Worm (Caenorhabditis elegans) whole organism, L4 larva: ENCODE results near the gene srxa-6.

Experiments
- F37D6.2 ChIP-seq: sonication (generic microtip); optimal IDR thresholded peaks from 2 replicates; lab custom pipeline; 2016; ENCODE audit warnings: mild to moderate bottlenecking, missing genetic modification characterization, missing compliant biosample characterization
- T20F7.1 ChIP-seq: fragments of 200-800 bp; sonication (Bioruptor generic); optimal IDR thresholded peaks from 2 replicates; lab custom pipeline; 2018; ENCODE audit warnings: mild to moderate bottlenecking, missing genetic modification characterization, missing compliant biosample characterization
- Y105C5A.15 ChIP-seq: fragments of 200-800 bp; sonication (Bioruptor generic); IDR thresholded peaks from 2 replicates; pipeline ENCODE4 v1.3.6; 2022; ENCODE audit warnings: missing genetic modification characterization, missing compliant biosample characterization
- Y48G9A.11 ChIP-seq: fragments of 200-800 bp; sonication (Bioruptor generic); IDR thresholded peaks from 2 replicates; pipeline ENCODE4 v1.3.6; 2022; ENCODE audit warnings: missing genetic modification reagents, missing genetic modification characterization, missing compliant biosample characterization
- Y5F2A.4 ChIP-seq: fragments of 200-800 bp; sonication (Bioruptor generic); optimal IDR thresholded peaks from 2 replicates; lab custom pipeline; 2018; ENCODE audit warnings: mild to moderate bottlenecking, missing genetic modification characterization, missing compliant biosample characterization
- ama-1 ChIP-seq: fragments of 150-350 bp; optimal IDR thresholded peaks from 2 replicates; lab custom pipeline; 2014; ENCODE audit warnings: inconsistent platforms, mixed read lengths
- ceh-28 ChIP-seq: fragments of 150-350 bp; optimal IDR thresholded peaks from 2 replicates; lab custom pipeline; 2014; ENCODE audit warnings: missing biosample characterization, missing genetic modification reagents, missing genetic modification characterization
- ceh-32 ChIP-seq: sonication (generic microtip); optimal IDR thresholded peaks from 2 replicates; lab custom pipeline; 2016; ENCODE audit warnings: mild to moderate bottlenecking, missing genetic modification characterization, missing compliant biosample characterization; ENCODE audit not compliant: poor library complexity
- ceh-82 ChIP-seq: sonication (generic microtip); optimal IDR thresholded peaks from 2 replicates; lab custom pipeline; 2017; ENCODE audit warnings: missing biosample characterization, missing genetic modification characterization
- ces-1 ChIP-seq: fragments of 150-350 bp; sonication (generic microtip); optimal IDR thresholded peaks from 4 replicates; lab custom pipeline; 2014; ENCODE audit warnings: missing biosample characterization, missing genetic modification reagents, missing genetic modification characterization
- cey-2 ChIP-seq: sonication (generic microtip); optimal IDR thresholded peaks from 3 replicates; lab custom pipeline; 2017; ENCODE audit warnings: missing genetic modification characterization, mild to moderate bottlenecking, missing compliant biosample characterization, antibody characterized with exemption, borderline replicate concordance; ENCODE audit not compliant: insufficient read depth
- daf-12 ChIP-seq: fragments of 150-350 bp; optimal IDR thresholded peaks from 2 replicates; lab custom pipeline; 2014; ENCODE audit warnings: missing biosample characterization, missing genetic modification reagents, missing genetic modification characterization
- daf-16 ChIP-seq, 3 experiments: sonication (generic microtip); optimal IDR thresholded peaks; 2 replicates each; lab custom pipeline; 2016 to 2017; ENCODE audit warnings: missing genetic modification characterization in 3 of 3, missing genetic modification reagents in 3 of 3, mild to moderate bottlenecking in 2 of 3, missing compliant biosample characterization in 2 of 3, missing biosample characterization in 1 of 3, moderate library complexity in 1 of 3
- daf-19 ChIP-seq: fragments of 200-800 bp; sonication (Bioruptor generic); conservative IDR thresholded peaks from 2 replicates; pipeline ENCODE4 v1.3.6; 2022; ENCODE audit warnings: missing genetic modification characterization, missing compliant biosample characterization
- daf-8 ChIP-seq: fragments of 200-800 bp; sonication (Bioruptor generic); IDR thresholded peaks from 2 replicates; pipeline ENCODE4 v1.3.6; 2022; ENCODE audit warnings: missing genetic modification characterization, missing compliant biosample characterization
- dmd-6 ChIP-seq: fragments of 200-800 bp; sonication (Bioruptor generic); IDR thresholded peaks from 2 replicates; pipeline ENCODE4 v1.3.6; 2022; ENCODE audit warnings: missing genetic modification reagents, missing genetic modification characterization, missing compliant biosample characterization
- dmd-9 ChIP-seq: fragments of 200-800 bp; sonication (Bioruptor generic); IDR thresholded peaks from 2 replicates; pipeline ENCODE4 v1.3.6; 2022; ENCODE audit warnings: missing genetic modification reagents, missing genetic modification characterization, missing compliant biosample characterization
- dpl-1 ChIP-seq: fragments of 150-350 bp; optimal IDR thresholded peaks from 2 replicates; lab custom pipeline; 2014; ENCODE audit warnings: missing biosample characterization, missing genetic modification reagents, missing genetic modification characterization
- duxl-1 ChIP-seq: sonication (generic microtip); optimal IDR thresholded peaks from 2 replicates; lab custom pipeline; 2016; ENCODE audit warnings: mild to moderate bottlenecking, missing genetic modification characterization, moderate library complexity, missing compliant biosample characterization; ENCODE audit not compliant: poor library complexity
- dve-1 ChIP-seq: sonication (generic microtip); optimal IDR thresholded peaks from 2 replicates; lab custom pipeline; 2017; ENCODE audit warnings: antibody characterized with exemption, mild to moderate bottlenecking, missing genetic modification characterization, missing compliant biosample characterization; ENCODE audit not compliant: insufficient read depth
- gei-8 ChIP-seq: fragments of 200-800 bp; sonication (Bioruptor generic); optimal IDR thresholded peaks from 2 replicates; lab custom pipeline; 2018; ENCODE audit warnings: mild to moderate bottlenecking, missing genetic modification characterization, missing compliant biosample characterization
- hif-1 ChIP-seq, 2 experiments: sonication (generic microtip); optimal IDR thresholded peaks; 2 replicates each; lab custom pipeline; 2016 to 2017; ENCODE audit warnings: missing compliant biosample characterization in 2 of 2, missing genetic modification characterization in 2 of 2, missing genetic modification reagents in 2 of 2, missing genotype in 2 of 2, mild to moderate bottlenecking in 1 of 2
- hlh-11 ChIP-seq: fragments of 200-800 bp; sonication (Bioruptor generic); optimal IDR thresholded peaks from 2 replicates; lab custom pipeline; 2018; ENCODE audit warnings: mild to moderate bottlenecking, missing genetic modification characterization, missing compliant biosample characterization
- hlh-30 ChIP-seq: sonication (generic microtip); optimal IDR thresholded peaks from 2 replicates; lab custom pipeline; 2017; ENCODE audit warnings: antibody characterized with exemption, mild to moderate bottlenecking, missing genetic modification characterization, missing compliant biosample characterization; ENCODE audit not compliant: insufficient read depth
- hmg-1.1 ChIP-seq: fragments of 200-800 bp; sonication (Bioruptor generic); IDR thresholded peaks from 2 replicates; pipeline ENCODE4 v1.3.6; 2022; ENCODE audit warnings: missing genetic modification reagents, missing genetic modification characterization, missing compliant biosample characterization
- lim-7 ChIP-seq: fragments of 200-800 bp; sonication (Bioruptor generic); IDR thresholded peaks from 2 replicates; pipeline ENCODE4 v1.3.6; 2022; ENCODE audit warnings: missing genetic modification characterization, missing compliant biosample characterization
- lin-1 ChIP-seq: fragments of 200-800 bp; sonication (Bioruptor generic); IDR thresholded peaks from 2 replicates; pipeline ENCODE4 v1.3.6; 2022; ENCODE audit warnings: missing genetic modification reagents, missing genetic modification characterization, missing compliant biosample characterization
- lin-15B ChIP-seq: fragments of 150-350 bp; sonication (generic microtip); optimal IDR thresholded peaks from 3 replicates; lab custom pipeline; 2014; ENCODE audit warnings: missing biosample characterization, missing genetic modification characterization
- lin-29 ChIP-seq: fragments of 200-800 bp; sonication (Bioruptor generic); IDR thresholded peaks from 2 replicates; pipeline ENCODE4 v1.3.6; 2022; ENCODE audit warnings: missing genetic modification reagents, missing genetic modification characterization, missing compliant biosample characterization
- lin-38 ChIP-seq: fragments of 200-800 bp; sonication (Bioruptor generic); IDR thresholded peaks from 2 replicates; pipeline ENCODE4 v1.3.6; 2022; ENCODE audit warnings: missing genetic modification reagents, missing genetic modification characterization, missing compliant biosample characterization
- mdt-29 ChIP-seq: fragments of 200-800 bp; sonication (Bioruptor generic); IDR thresholded peaks from 2 replicates; pipeline ENCODE4 v1.3.6; 2022; ENCODE audit warnings: missing genetic modification reagents, missing genetic modification characterization, missing compliant biosample characterization
- mxl-2 ChIP-seq: fragments of 200-800 bp; sonication (Bioruptor generic); conservative IDR thresholded peaks from 2 replicates; pipeline ENCODE4 v1.3.6; 2022; ENCODE audit warnings: missing genetic modification reagents, missing genetic modification characterization, missing compliant biosample characterization
- mxl-3 ChIP-seq: fragments of 200-800 bp; sonication (Bioruptor generic); optimal IDR thresholded peaks from 2 replicates; lab custom pipeline; 2018; ENCODE audit warnings: mild to moderate bottlenecking, missing genetic modification characterization, missing compliant biosample characterization
- nhr-102 ChIP-seq: sonication (generic microtip); optimal IDR thresholded peaks from 2 replicates; lab custom pipeline; 2016; ENCODE audit warnings: mild to moderate bottlenecking, missing genetic modification characterization, moderate library complexity, missing compliant biosample characterization
- nhr-11 ChIP-seq: fragments of 150-350 bp; optimal IDR thresholded peaks from 2 replicates; lab custom pipeline; 2014; ENCODE audit warnings: missing biosample characterization, missing genetic modification characterization
- nhr-111 ChIP-seq: fragments of 200-800 bp; sonication (Bioruptor generic); optimal IDR thresholded peaks from 2 replicates; lab custom pipeline; 2018; ENCODE audit warnings: mild to moderate bottlenecking, missing genetic modification characterization, missing compliant biosample characterization
- nhr-237 ChIP-seq: sonication (generic microtip); optimal IDR thresholded peaks from 2 replicates; lab custom pipeline; 2017; ENCODE audit warnings: missing biosample characterization, missing genetic modification characterization
- nhr-25 ChIP-seq: sonication (generic microtip); optimal IDR thresholded peaks from 2 replicates; lab custom pipeline; 2017; ENCODE audit warnings: missing genetic modification characterization, mild to moderate bottlenecking, missing compliant biosample characterization, antibody characterized with exemption, moderate library complexity, borderline replicate concordance; ENCODE audit not compliant: insufficient read depth
- nhr-28 ChIP-seq: fragments of 150-350 bp; optimal IDR thresholded peaks from 2 replicates; lab custom pipeline; 2014; ENCODE audit warnings: missing biosample characterization, missing genetic modification characterization
- nhr-76 ChIP-seq: fragments of 150-350 bp; optimal IDR thresholded peaks from 2 replicates; lab custom pipeline; 2014; ENCODE audit warnings: missing biosample characterization, missing genetic modification characterization
- pqm-1 ChIP-seq: sonication (generic microtip); optimal IDR thresholded peaks from 2 replicates; lab custom pipeline; 2017; ENCODE audit warnings: missing biosample characterization, missing genetic modification characterization
- rbr-2 ChIP-seq: sonication (generic microtip); optimal IDR thresholded peaks from 2 replicates; lab custom pipeline; 2016; ENCODE audit warnings: missing genotype, missing genetic modification characterization, missing compliant biosample characterization
- snpc-4 ChIP-seq: fragments of 150-350 bp; optimal IDR thresholded peaks from 2 replicates; lab custom pipeline; 2014; ENCODE audit warnings: missing biosample characterization, missing genetic modification characterization
- tag-97 ChIP-seq: fragments of 200-800 bp; sonication (Bioruptor generic); IDR thresholded peaks from 2 replicates; pipeline ENCODE4 v1.3.6; 2022; ENCODE audit warnings: missing genetic modification characterization, missing compliant biosample characterization
- zag-1 ChIP-seq: fragments of 150-350 bp; optimal IDR thresholded peaks from 2 replicates; lab custom pipeline; 2014; ENCODE audit warnings: missing biosample characterization, missing genetic modification characterization
- ztf-11 ChIP-seq: fragments of 150-350 bp; optimal IDR thresholded peaks from 2 replicates; lab custom pipeline; 2014; ENCODE audit warnings: missing biosample characterization, missing genetic modification characterization
- ztf-7 ChIP-seq: fragments of 150-350 bp; optimal IDR thresholded peaks from 2 replicates; lab custom pipeline; 2014; ENCODE audit warnings: missing biosample characterization, missing genetic modification characterization

The srxa-6 gene

ce11 chrV:20778257-20778697 is 43.5 kb downstream of the srxa-6 start (continued):
- TF ChIP-seq lin-15B (tag; lab: Kevin White, UChicago) (no peak), zag-1 (peak; percentile 20), hlh-30 (tag; lab: Kevin White, UChicago) (peak; percentile 99), nhr-102 (tag; lab: Kevin White, UChicago) (peak; percentile 84), duxl-1 (tag; lab: Kevin White, UChicago) (peak; percentile 83), nhr-11 (peak; percentile 96), mdt-29 (GFP tag; lab: Robert Waterston, UW) (0 out of 2 replicates have a peak, but pooled peaks have one; percentile 80), daf-8 (GFP tag; lab: Robert Waterston, UW) (no peak), hmg-1.1 (GFP tag; lab: Robert Waterston, UW) (peak; percentile 97), ztf-7 (tag; lab: Kevin White, UChicago) (peak; percentile 40), dpl-1 (GFP tag; lab: Kevin White, UChicago) (peak; percentile 70), lin-1 (GFP tag; lab: Robert Waterston, UW) (peak; percentile 78), hif-1 (tag; optimal IDR thresholded peaks at IDR 0.05; lab: Kevin White, UChicago) (peak; percentile 83 to 97), snpc-4 (tag; lab: Kevin White, UChicago) (peak; percentile 7), lin-38 (GFP tag; lab: Robert Waterston, UW) (peak; percentile 65), nhr-76 (tag; lab: Kevin White, UChicago) (peak; percentile 66)

ce11 chrV:20778886-20779285 is 44.1 kb downstream of the srxa-6 start:
- TF ChIP-seq dmd-9 (GFP tag; lab: Robert Waterston, UW) = no peak
- no peak for TF ChIP-seq cey-2
- TF ChIP-seq gei-8 (GFP tag; lab: Kevin White, UChicago) = no peak
- TF ChIP-seq mxl-3 (GFP tag; lab: Kevin White, UChicago) = peak; percentile 2
- no peak for TF ChIP-seq daf-16 (GFP tag; optimal IDR thresholded peaks at IDR 0.05; lab: Kevin White, UChicago)
- peak; percentile 71 for TF ChIP-seq daf-16 (tag; optimal IDR thresholded peaks at IDR 0.05; lab: Kevin White, UChicago)
- peak; percentile 22 for TF ChIP-seq dve-1 (tag; lab: Kevin White, UChicago)
- peak; percentile 53 for TF ChIP-seq hlh-30 (tag; lab: Kevin White, UChicago)
- TF ChIP-seq ceh-28 = peak; percentile 10
- TF ChIP-seq nhr-237 = no peak
- TF ChIP-seq mdt-29 (GFP tag; lab: Robert Waterston, UW) = no peak
- no peak for TF ChIP-seq tag-97 (GFP tag; lab: Robert Waterston, UW)
- no peak for TF ChIP-seq Y48G9A.11
- no peak for TF ChIP-seq nhr-25 (tag; lab: Kevin White, UChicago)
- no peak for TF ChIP-seq rbr-2 (tag; lab: Kevin White, UChicago)
- TF ChIP-seq hmg-1.1 (GFP tag; lab: Robert Waterston, UW) = no peak
- TF ChIP-seq ceh-32 (tag; lab: Kevin White, UChicago) = no peak
- no peak for TF ChIP-seq ces-1
- TF ChIP-seq lim-7 (GFP tag; lab: Robert Waterston, UW) = no peak
- no peak for TF ChIP-seq hif-1 (tag; optimal IDR thresholded peaks at IDR 0.05; lab: Kevin White, UChicago)
- TF ChIP-seq pqm-1 (tag; lab: Kevin White, UChicago) = peak; percentile 13
- no peak for TF ChIP-seq dpl-1 (GFP tag; lab: Kevin White, UChicago)
- TF ChIP-seq Y105C5A.15 (GFP tag; lab: Robert Waterston, UW) = no peak
- TF ChIP-seq nhr-111 (GFP tag; lab: Kevin White, UChicago) = no peak
- no peak for TF ChIP-seq T20F7.1 (GFP tag; lab: Kevin White, UChicago)
- TF ChIP-seq dmd-6 (GFP tag; lab: Robert Waterston, UW) = peak; percentile 36; the same call in 1 of the 2 replicates
- TF ChIP-seq ceh-82 (tag; lab: Kevin White, UChicago) = no peak
- no peak for TF ChIP-seq Y5F2A.4 (GFP tag; lab: Kevin White, UChicago)
- TF ChIP-seq nhr-11 = no peak
- TF ChIP-seq nhr-102 (tag; lab: Kevin White, UChicago) = no peak
- no peak for TF ChIP-seq daf-19
- TF ChIP-seq nhr-28 = peak; percentile 48
- no peak for TF ChIP-seq lin-29
- no peak for TF ChIP-seq mxl-2
- no peak for TF ChIP-seq ztf-11 (tag; lab: Kevin White, UChicago)
- TF ChIP-seq hlh-11 (tag; lab: Kevin White, UChicago) = peak; percentile 56
- TF ChIP-seq daf-12 = no peak
- TF ChIP-seq F37D6.2 (tag; lab: Kevin White, UChicago) = no peak
- TF ChIP-seq zag-1 = no peak
- peak; percentile 14 for TF ChIP-seq ama-1 (lab: Kevin White, UChicago)
